Fruit fly (Drosophila melanogaster) whole organism, pupa: Measurements from ENCODE around the gene Rbcn-3B.

Experiments
- CG13204 ChIP-seq: fragments of 200-800 bp; sonication (Bioruptor generic); optimal IDR thresholded peaks from 2 replicates; lab custom pipeline; 2018; ENCODE audit warnings: missing biosample characterization, mild to moderate bottlenecking, missing genetic modification characterization, moderate library complexity
- CG14655 ChIP-seq: fragments of 200-800 bp; sonication (Bioruptor generic); optimal IDR thresholded peaks from 3 replicates; lab custom pipeline; 2017; ENCODE audit warnings: mild to moderate bottlenecking, missing biosample characterization, missing genetic modification reagents, missing genetic modification characterization
- CG15710 ChIP-seq: fragments of 200-800 bp; sonication (Bioruptor generic); optimal IDR thresholded peaks from 2 replicates; lab custom pipeline; 2018; ENCODE audit warnings: missing biosample characterization, mild to moderate bottlenecking, missing genetic modification characterization, moderate library complexity
- CG17806 ChIP-seq: fragments of 200-800 bp; sonication (Bioruptor generic); optimal IDR thresholded peaks from 2 replicates; lab custom pipeline; 2018; ENCODE audit warnings: missing biosample characterization, mild to moderate bottlenecking, missing genetic modification characterization, moderate library complexity
- CG34367 ChIP-seq: fragments of 200-800 bp; sonication (Bioruptor generic); optimal IDR thresholded peaks from 2 replicates; lab custom pipeline; 2018; ENCODE audit warnings: missing biosample characterization, mild to moderate bottlenecking, missing genetic modification characterization
- CG4496 ChIP-seq: fragments of 200-800 bp; sonication (Bioruptor generic); IDR thresholded peaks from 3 replicates; pipeline ENCODE4 v1.3.6; 2022; ENCODE audit warnings: missing biosample characterization, missing genetic modification characterization
- CG8159 ChIP-seq: fragments of 200-800 bp; sonication (Bioruptor generic); optimal IDR thresholded peaks from 3 replicates; lab custom pipeline; 2018; ENCODE audit warnings: missing biosample characterization, mild to moderate bottlenecking, missing genetic modification characterization, moderate library complexity
- CG9948 ChIP-seq: fragments of 200-800 bp; sonication (Bioruptor generic); optimal IDR thresholded peaks from 2 replicates; lab custom pipeline; 2018; ENCODE audit warnings: missing biosample characterization, mild to moderate bottlenecking, missing genetic modification characterization, moderate library complexity
- EcR ChIP-seq: fragments of 200-800 bp; sonication (Bioruptor generic); optimal IDR thresholded peaks from 3 replicates; lab custom pipeline; 2019; ENCODE audit warnings: missing biosample characterization, missing genetic modification characterization, mild to moderate bottlenecking, moderate library complexity, missing genetic modification reagents
- Ets98B ChIP-seq: fragments of 200-800 bp; sonication (Bioruptor generic); IDR thresholded peaks from 2 replicates; pipeline ENCODE4 v1.3.6; 2022; ENCODE audit warnings: missing biosample characterization, missing genetic modification characterization
- gl ChIP-seq: fragments of 200-800 bp; sonication (Bioruptor generic); optimal IDR thresholded peaks from 2 replicates; lab custom pipeline; 2018; ENCODE audit warnings: missing biosample characterization, mild to moderate bottlenecking, missing genetic modification characterization
- rn ChIP-seq: fragments of 200-800 bp; sonication (Bioruptor generic); IDR thresholded peaks from 2 replicates; pipeline ENCODE4 v1.3.6; 2022; ENCODE audit warnings: missing biosample characterization, missing genetic modification characterization

DNA sequence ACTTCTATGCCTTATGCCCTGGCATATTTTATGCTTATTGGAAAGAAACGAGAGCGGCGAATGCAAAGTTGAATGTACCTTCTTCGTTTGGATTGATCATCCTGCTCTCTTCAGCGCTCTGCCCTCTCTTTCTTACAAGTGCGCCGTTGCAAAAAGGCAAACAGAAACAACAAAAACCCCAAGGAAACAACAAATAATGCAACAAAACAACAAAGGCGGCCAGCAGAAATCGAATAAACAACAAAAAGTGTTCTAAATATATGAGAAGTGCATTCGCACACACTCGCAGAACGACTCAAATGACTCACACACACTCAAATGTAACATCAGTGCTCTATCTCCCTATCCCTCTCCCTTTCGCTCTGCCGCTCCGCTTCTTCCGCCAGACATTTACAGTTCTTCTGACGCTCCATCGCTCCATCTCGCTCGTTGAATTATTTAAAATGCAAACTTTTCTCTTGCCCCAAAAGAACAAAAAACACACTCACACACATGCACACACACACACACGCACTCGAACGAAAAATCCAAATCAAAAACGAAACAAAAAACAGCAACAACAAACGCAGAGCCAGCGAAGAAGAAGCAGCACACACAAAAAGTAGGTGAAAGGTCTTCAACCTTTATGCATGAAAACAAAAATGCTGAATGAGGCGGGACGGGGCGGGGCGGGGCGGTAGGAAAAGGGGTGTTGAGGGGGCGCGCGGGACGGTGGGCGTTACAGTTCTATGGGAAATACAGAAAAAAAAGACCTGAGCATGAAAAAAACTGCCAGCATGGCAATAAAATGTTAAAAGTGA is 57.5 kb downstream of the Rbcn-3B start:
- TF ChIP-seq rn (GFP tag; lab: Robert Waterston, UW) (0 out of 2 replicates have a peak, but pooled peaks have one; percentile 26), CG9948 (tag; lab: Kevin White, UChicago) (peak; percentile 3), CG15710 (no peak), gl (tag; lab: Kevin White, UChicago) (no peak), CG8159 (tag; lab: Kevin White, UChicago) (no peak), Ets98B (GFP tag; lab: Robert Waterston, UW) (peak; percentile 58), CG13204 (no peak), EcR (GFP tag; lab: Kevin White, UChicago) (peak; percentile 73), CG17806 (tag; lab: Kevin White, UChicago) (no peak), CG4496 (peak; percentile 82), CG14655 (GFP tag; lab: Kevin White, UChicago) (peak; percentile 66), CG34367 (no peak)
